Fruit fly (Drosophila melanogaster): Measurements from ENCODE around the gene CG13038.

DNA sequence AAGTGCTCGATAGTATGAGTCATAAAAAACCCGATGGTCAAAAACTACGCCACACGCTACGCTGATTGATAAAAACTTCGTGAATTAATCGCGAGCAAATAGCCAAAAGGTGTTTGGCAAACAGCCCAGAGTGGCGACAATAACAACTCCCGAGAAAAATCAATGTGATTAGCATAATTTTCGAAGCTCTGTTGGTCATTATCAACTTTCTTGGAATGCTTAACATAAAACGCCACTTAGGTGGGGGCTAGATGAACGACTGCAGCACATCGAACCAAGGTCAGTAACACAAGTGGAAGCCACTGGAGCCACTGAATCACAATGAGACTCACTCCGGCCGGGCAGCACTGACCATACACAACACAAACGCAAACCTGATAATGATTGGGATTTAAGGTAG is 10.0 kb upstream of the CG13038 start:
- no peak for TF ChIP-seq ttk (optimal IDR thresholded peaks at IDR 0.05)
- TF ChIP-seq Myc (optimal IDR thresholded peaks at IDR 0.05): no peak
- TF ChIP-seq psq (optimal IDR thresholded peaks at IDR 0.05): no peak

Measured in Kc167 (cell line).